Worm (Caenorhabditis elegans) whole organism, L1 larva: ENCODE results near the gene tsp-2.

Source experiments
- C16A3.4 ChIP-seq: fragments of 150-350 bp; optimal IDR thresholded peaks from 2 replicates; lab custom pipeline; 2014; ENCODE audit warnings: missing biosample characterization, missing genetic modification characterization
- Y116A8C.19 ChIP-seq: sonication (generic microtip); optimal IDR thresholded peaks from 2 replicates; lab custom pipeline; 2016; ENCODE audit warnings: missing compliant biosample characterization, missing genetic modification characterization, borderline replicate concordance
- alr-1 ChIP-seq: fragments of 200-800 bp; sonication (Bioruptor generic); optimal IDR thresholded peaks from 2 replicates; lab custom pipeline; 2018; ENCODE audit warnings: borderline replicate concordance, mild to moderate bottlenecking, missing genetic modification characterization, missing compliant biosample characterization
- aly-2 ChIP-seq: fragments of 150-350 bp; optimal IDR thresholded peaks from 2 replicates; lab custom pipeline; 2014; ENCODE audit warnings: missing biosample characterization, missing genetic modification characterization
- blmp-1 ChIP-seq: fragments of 150-350 bp; optimal IDR thresholded peaks from 2 replicates; lab custom pipeline; 2014; ENCODE audit warnings: missing biosample characterization, missing genetic modification characterization
- ceh-63 ChIP-seq: fragments of 200-800 bp; sonication (Bioruptor generic); optimal IDR thresholded peaks from 2 replicates; lab custom pipeline; 2018; ENCODE audit warnings: mild to moderate bottlenecking, missing genetic modification characterization, missing compliant biosample characterization
- ceh-88 ChIP-seq: fragments of 200-800 bp; sonication (Bioruptor generic); IDR thresholded peaks from 2 replicates; pipeline ENCODE4 v1.3.6; 2022; ENCODE audit warnings: missing genetic modification characterization, missing compliant biosample characterization
- ces-1 ChIP-seq: fragments of 150-350 bp; optimal IDR thresholded peaks from 2 replicates; lab custom pipeline; 2014; ENCODE audit warnings: missing biosample characterization, missing genetic modification reagents, missing genetic modification characterization
- dsc-1 ChIP-seq: sonication (generic microtip); optimal IDR thresholded peaks from 2 replicates; lab custom pipeline; 2016; ENCODE audit warnings: mild to moderate bottlenecking, missing genetic modification characterization, missing compliant biosample characterization
- efl-1 ChIP-seq, 4 experiments: fragments of 150-350 bp; optimal IDR thresholded peaks in 3 of 4; peaks in 1 of 4; 1 replicate in 1 of 4; 2 replicates in 3 of 4; lab custom pipeline; 2014; ENCODE audit warnings: missing biosample characterization in 2 of 4, missing genetic modification characterization in 2 of 4, missing genetic modification reagents in 2 of 4
- egl-13 ChIP-seq: sonication (generic microtip); optimal IDR thresholded peaks from 2 replicates; lab custom pipeline; 2016; ENCODE audit warnings: missing genotype, missing genetic modification reagents, missing genetic modification characterization, missing compliant biosample characterization
- fkh-10 ChIP-seq: sonication (generic microtip); optimal IDR thresholded peaks from 2 replicates; lab custom pipeline; 2017; ENCODE audit warnings: missing biosample characterization, missing genetic modification reagents, missing genetic modification characterization
- fkh-4 ChIP-seq: sonication (generic microtip); optimal IDR thresholded peaks from 2 replicates; lab custom pipeline; 2016; ENCODE audit warnings: missing compliant biosample characterization, missing genetic modification characterization, borderline replicate concordance
- fkh-8 ChIP-seq: sonication (generic microtip); optimal IDR thresholded peaks from 2 replicates; lab custom pipeline; 2016; ENCODE audit warnings: mild to moderate bottlenecking, missing genetic modification characterization, missing compliant biosample characterization
- fos-1 ChIP-seq: fragments of 150-350 bp; optimal IDR thresholded peaks from 2 replicates; lab custom pipeline; 2014; ENCODE audit warnings: missing biosample characterization, missing genetic modification characterization
- grh-1 ChIP-seq: fragments of 200-800 bp; sonication (Bioruptor generic); IDR thresholded peaks from 2 replicates; pipeline ENCODE4 v1.3.6; 2022; ENCODE audit warnings: missing genetic modification reagents, missing genetic modification characterization, missing compliant biosample characterization
- hlh-4 ChIP-seq: sonication (generic microtip); optimal IDR thresholded peaks from 2 replicates; lab custom pipeline; 2016; ENCODE audit warnings: mild to moderate bottlenecking, missing genetic modification characterization, missing compliant biosample characterization
- hpl-2 ChIP-seq: fragments of 150-350 bp; optimal IDR thresholded peaks from 2 replicates; lab custom pipeline; 2014; ENCODE audit warnings: missing biosample characterization, missing genetic modification reagents, missing genetic modification characterization
- irx-1 ChIP-seq: sonication (generic microtip); optimal IDR thresholded peaks from 2 replicates; lab custom pipeline; 2016; ENCODE audit warnings: missing genetic modification characterization, missing compliant biosample characterization
- isw-1 ChIP-seq: fragments of 200-800 bp; sonication (Bioruptor generic); IDR thresholded peaks from 2 replicates; pipeline ENCODE4 v1.3.6; 2022; ENCODE audit warnings: missing genetic modification characterization, missing compliant biosample characterization
- lin-13 ChIP-seq: fragments of 150-350 bp; optimal IDR thresholded peaks from 2 replicates; lab custom pipeline; 2014; ENCODE audit warnings: missing biosample characterization, missing genetic modification reagents, missing genetic modification characterization
- lin-35 ChIP-seq, 2 experiments: fragments of 150-350 bp; optimal IDR thresholded peaks; 2 replicates each; lab custom pipeline; 2014; ENCODE audit warnings: missing biosample characterization in 2 of 2, missing genetic modification characterization in 2 of 2, missing genetic modification reagents in 2 of 2
- lin-39 ChIP-seq: fragments of 150-350 bp; optimal IDR thresholded peaks from 2 replicates; lab custom pipeline; 2014; ENCODE audit warnings: missing biosample characterization, missing genetic modification reagents, missing genetic modification characterization
- mab-9 ChIP-seq: fragments of 200-800 bp; sonication (Bioruptor generic); IDR thresholded peaks from 2 replicates; pipeline ENCODE4 v1.3.6; 2022; ENCODE audit warnings: missing genetic modification reagents, missing genetic modification characterization, missing compliant biosample characterization
- mdl-1 ChIP-seq, 2 experiments: fragments of 150-350 bp; optimal IDR thresholded peaks; 2 replicates each; lab custom pipeline; 2014 to 2017; ENCODE audit warnings: missing biosample characterization in 2 of 2, missing genetic modification characterization in 2 of 2, inconsistent platforms in 1 of 2
- nhr-11 ChIP-seq: fragments of 150-350 bp; optimal IDR thresholded peaks from 2 replicates; lab custom pipeline; 2014; ENCODE audit warnings: missing biosample characterization, missing genetic modification characterization
- nhr-12 ChIP-seq: sonication (generic microtip); optimal IDR thresholded peaks from 2 replicates; lab custom pipeline; 2017; ENCODE audit warnings: missing biosample characterization, missing genetic modification characterization
- nhr-19 ChIP-seq: fragments of 200-800 bp; sonication (Bioruptor generic); conservative IDR thresholded peaks from 2 replicates; pipeline ENCODE4 v1.3.6; 2022; ENCODE audit warnings: missing genetic modification characterization, missing compliant biosample characterization
- nhr-28 ChIP-seq: fragments of 150-350 bp; optimal IDR thresholded peaks from 2 replicates; lab custom pipeline; 2014; ENCODE audit warnings: missing biosample characterization, missing genetic modification characterization
- nhr-47 ChIP-seq: sonication (generic microtip); optimal IDR thresholded peaks from 2 replicates; lab custom pipeline; 2016; ENCODE audit warnings: mild to moderate bottlenecking, missing genetic modification characterization, moderate library complexity, missing compliant biosample characterization
- nhr-71 ChIP-seq: sonication (generic microtip); optimal IDR thresholded peaks from 2 replicates; lab custom pipeline; 2016; ENCODE audit warnings: mild to moderate bottlenecking, missing genetic modification characterization, moderate library complexity, missing compliant biosample characterization
- nhr-76 ChIP-seq: sonication (generic microtip); optimal IDR thresholded peaks from 2 replicates; lab custom pipeline; 2017; ENCODE audit warnings: missing biosample characterization, missing genetic modification characterization
- nhr-77 ChIP-seq: fragments of 150-350 bp; optimal IDR thresholded peaks from 2 replicates; lab custom pipeline; 2014; ENCODE audit warnings: missing biosample characterization, missing genetic modification characterization
- nhr-84 ChIP-seq: sonication (generic microtip); optimal IDR thresholded peaks from 2 replicates; lab custom pipeline; 2017; ENCODE audit warnings: missing biosample characterization, missing genetic modification characterization
- nhr-85 ChIP-seq: sonication (generic microtip); peaks from one replicate; lab custom pipeline; 2016; ENCODE audit warnings: missing genetic modification characterization, inconsistent platforms, missing compliant biosample characterization
- nhr-90 ChIP-seq: sonication (generic microtip); optimal IDR thresholded peaks from 2 replicates; lab custom pipeline; 2016; ENCODE audit warnings: mild to moderate bottlenecking, missing genetic modification characterization, missing compliant biosample characterization; ENCODE audit not compliant: poor library complexity
- pag-3 ChIP-seq: sonication (generic microtip); optimal IDR thresholded peaks from 2 replicates; lab custom pipeline; 2017; ENCODE audit warnings: missing genetic modification characterization, mild to moderate bottlenecking, missing compliant biosample characterization, antibody characterized with exemption, borderline replicate concordance; ENCODE audit not compliant: insufficient read depth
- pax-3 ChIP-seq: fragments of 200-800 bp; sonication (Bioruptor generic); optimal IDR thresholded peaks from 2 replicates; lab custom pipeline; 2018; ENCODE audit warnings: mild to moderate bottlenecking, missing genetic modification characterization, moderate library complexity, missing compliant biosample characterization
- pqm-1 ChIP-seq: sonication (generic microtip); optimal IDR thresholded peaks from 3 replicates; lab custom pipeline; 2017; ENCODE audit warnings: missing biosample characterization, missing genetic modification characterization
- rnt-1 ChIP-seq: sonication (generic microtip); optimal IDR thresholded peaks from 2 replicates; lab custom pipeline; 2016; ENCODE audit warnings: mild to moderate bottlenecking, missing genetic modification characterization, moderate library complexity, missing compliant biosample characterization
- skn-1 ChIP-seq: fragments of 150-350 bp; optimal IDR thresholded peaks from 2 replicates; lab custom pipeline; 2014; ENCODE audit warnings: missing biosample characterization, missing genetic modification characterization
- snpc-4 ChIP-seq: fragments of 150-350 bp; optimal IDR thresholded peaks from 2 replicates; lab custom pipeline; 2014; ENCODE audit warnings: missing biosample characterization, missing genetic modification characterization
- unc-130 ChIP-seq: fragments of 150-350 bp; optimal IDR thresholded peaks from 2 replicates; lab custom pipeline; 2017; ENCODE audit warnings: missing biosample characterization, missing genetic modification characterization, inconsistent platforms
- unc-30 ChIP-seq: sonication (generic microtip); optimal IDR thresholded peaks from 2 replicates; lab custom pipeline; 2017; ENCODE audit warnings: missing biosample characterization, missing genetic modification characterization
- unc-86 ChIP-seq: sonication (generic microtip); optimal IDR thresholded peaks from 2 replicates; lab custom pipeline; 2016; ENCODE audit warnings: missing genetic modification characterization, missing compliant biosample characterization
- ztf-11 ChIP-seq, 2 experiments: sonication (generic microtip); optimal IDR thresholded peaks; 2 replicates each; lab custom pipeline; 2016 to 2017; ENCODE audit warnings: missing genetic modification characterization in 2 of 2, missing biosample characterization in 1 of 2, missing compliant biosample characterization in 1 of 2

Gene tsp-2

DNA sequence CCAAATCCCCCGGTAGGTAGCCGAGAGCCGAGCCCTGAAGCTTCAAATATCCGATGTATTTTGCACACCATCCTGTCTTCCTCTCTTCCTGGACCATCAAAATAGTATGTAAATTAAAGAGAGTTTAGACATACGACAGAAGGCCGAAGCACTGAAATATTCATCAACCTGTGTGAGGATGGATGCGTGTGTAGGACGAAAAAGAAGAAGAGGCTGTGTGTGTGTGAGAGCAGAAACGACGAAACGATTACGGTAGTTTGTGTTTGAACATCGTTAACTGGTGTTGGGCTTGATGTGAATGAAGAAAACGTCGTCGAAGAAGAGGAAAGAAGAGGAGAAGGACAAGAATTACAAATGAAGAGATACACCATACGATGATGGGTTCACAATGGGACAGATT lies 26.2 kb downstream of the tsp-2 start (continued):
- TF ChIP-seq ceh-88 (GFP tag; lab: Robert Waterston, UW): no peak

DNA sequence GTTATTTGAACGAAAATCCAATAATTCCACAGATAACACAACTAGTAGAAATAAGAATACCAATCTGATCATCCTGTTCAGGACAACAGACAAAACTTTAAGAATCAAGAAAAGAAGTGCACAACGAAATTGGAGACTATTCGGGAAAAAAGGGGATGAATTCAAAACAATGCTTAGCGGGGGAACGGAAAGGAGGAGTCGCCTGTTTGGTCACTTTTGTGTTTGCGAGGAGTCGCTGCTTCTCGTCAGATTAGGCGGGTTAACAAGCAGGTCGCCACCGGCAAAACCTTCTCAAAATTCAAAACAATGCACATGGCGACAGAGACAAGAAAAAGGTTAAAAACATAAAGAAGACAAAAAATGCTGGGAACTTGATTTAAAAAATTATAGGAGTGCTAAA lies 28.0 kb downstream of the tsp-2 start, which contains the start of gene C30A5.10:
C30A5.10 (minus strand) TSS at position 101 of the 400 bp plus-strand sequence.
- TF ChIP-seq egl-13: no peak

DNA sequence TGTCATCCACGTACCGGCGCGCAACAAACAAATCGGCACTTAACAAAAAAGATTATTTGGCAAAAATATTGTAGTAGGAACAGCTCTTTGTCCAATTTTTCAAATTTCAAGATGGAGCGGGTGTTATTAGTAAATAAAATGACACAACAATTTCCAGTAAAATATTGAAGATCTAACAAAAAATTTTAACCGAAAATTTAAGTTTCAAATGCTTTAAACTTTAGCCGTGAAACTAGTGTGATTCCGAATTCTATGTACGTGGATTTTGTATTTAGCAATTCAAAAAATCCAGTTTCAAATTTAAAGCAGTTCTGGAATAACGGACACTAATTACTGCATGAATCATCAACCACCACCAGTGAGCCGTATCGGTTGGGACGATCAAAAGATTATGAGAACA lies 35.0 kb downstream of the tsp-2 start, which contains the start of gene snb-5:
snb-5 (plus strand) TSS at position 301 of the 400 bp plus-strand sequence.
- TF ChIP-seq skn-1 (tag; lab: Kevin White, UChicago): no peak
- no peak for TF ChIP-seq blmp-1 (tag; lab: Kevin White, UChicago)

DNA sequence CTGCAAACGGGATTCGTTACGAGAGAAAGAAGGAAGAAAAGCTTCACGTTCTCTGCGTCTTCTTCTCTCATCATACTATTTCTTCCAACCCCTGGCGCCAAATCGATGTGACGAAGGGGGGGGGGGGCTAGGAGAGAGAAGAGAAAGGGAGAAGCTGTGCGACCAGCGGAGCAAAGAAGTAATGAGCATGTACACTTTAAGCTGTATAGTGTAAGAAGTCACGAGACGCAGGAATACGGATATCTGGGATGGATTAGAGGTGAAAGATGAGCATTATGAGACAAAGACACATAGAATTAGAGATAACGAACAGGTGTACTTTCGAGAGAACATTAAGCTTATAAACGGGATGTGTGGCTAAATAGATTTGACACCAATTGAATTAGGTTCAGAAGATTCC lies 36.0 kb downstream of the tsp-2 start:
- TF ChIP-seq pax-3 (tag; lab: Kevin White, UChicago): peak; percentile 42
- TF ChIP-seq hpl-2 (GFP tag; lab: Kevin White, UChicago): no peak
- no peak for TF ChIP-seq hlh-4 (tag; lab: Kevin White, UChicago)
- no peak for TF ChIP-seq mdl-1 (tag; optimal IDR thresholded peaks at IDR 0.05; lab: Kevin White, UChicago)
- no peak for TF ChIP-seq lin-39 (tag; lab: Kevin White, UChicago)
- no peak for TF ChIP-seq nhr-84 (tag; lab: Kevin White, UChicago)
- TF ChIP-seq isw-1 (GFP tag; lab: Robert Waterston, UW): peak; percentile 31
- TF ChIP-seq rnt-1: peak; percentile 45
- no peak for TF ChIP-seq snpc-4
- TF ChIP-seq nhr-47 (tag; lab: Kevin White, UChicago): no peak
- TF ChIP-seq nhr-71 (tag; lab: Kevin White, UChicago): peak; percentile 76
- no peak for TF ChIP-seq irx-1 (tag; lab: Kevin White, UChicago)
- no peak for TF ChIP-seq ztf-11 (tag; optimal IDR thresholded peaks at IDR 0.05; lab: Kevin White, UChicago)
- TF ChIP-seq lin-13 (GFP tag; lab: Kevin White, UChicago): no peak
- TF ChIP-seq efl-1 (optimal IDR thresholded peaks at IDR 0.05; lab: Kevin White, UChicago): peak; percentile 46 to 48
- peak; percentile 38 to 86 for TF ChIP-seq efl-1 (GFP tag; optimal IDR thresholded peaks at IDR 0.05 in 1 of 2; lab: Kevin White, UChicago)
- TF ChIP-seq unc-86: peak; percentile 60
- no peak for TF ChIP-seq ceh-63 (GFP tag; lab: Kevin White, UChicago)
- TF ChIP-seq nhr-11 (tag; lab: Kevin White, UChicago): no peak
- TF ChIP-seq nhr-85: no peak
- TF ChIP-seq pqm-1 (tag; lab: Kevin White, UChicago): no peak
- no peak for TF ChIP-seq aly-2 (tag; lab: Kevin White, UChicago)
- TF ChIP-seq pag-3: no peak
- TF ChIP-seq nhr-28 (tag; lab: Kevin White, UChicago): no peak
- no peak for TF ChIP-seq nhr-90
- TF ChIP-seq fos-1 (tag; lab: Kevin White, UChicago): no peak
- TF ChIP-seq nhr-77 (tag; lab: Kevin White, UChicago): no peak
- no peak for TF ChIP-seq mab-9 (GFP tag; lab: Robert Waterston, UW)
- TF ChIP-seq fkh-4 (tag; lab: Kevin White, UChicago): no peak
- TF ChIP-seq nhr-19: peak; percentile 49
- TF ChIP-seq unc-30: no peak
- peak; percentile 42 for TF ChIP-seq skn-1 (tag; lab: Kevin White, UChicago)
- no peak for TF ChIP-seq grh-1 (GFP tag; lab: Robert Waterston, UW)
- peak; percentile 30 for TF ChIP-seq fkh-10
- TF ChIP-seq lin-35 (GFP tag; optimal IDR thresholded peaks at IDR 0.05; lab: Kevin White, UChicago): peak in 1 of 2 experiments; percentile 51
- no peak for TF ChIP-seq nhr-12 (tag; lab: Kevin White, UChicago)
- TF ChIP-seq alr-1 (tag; lab: Kevin White, UChicago): no peak
- no peak for TF ChIP-seq unc-130
- TF ChIP-seq fkh-8 (tag; lab: Kevin White, UChicago): peak; percentile 79
- peak; percentile 76 for TF ChIP-seq dsc-1
- no peak for TF ChIP-seq C16A3.4 (tag; lab: Kevin White, UChicago)
- TF ChIP-seq ces-1: no peak
- no peak for TF ChIP-seq nhr-76 (tag; lab: Kevin White, UChicago)
- TF ChIP-seq Y116A8C.19: no peak
- TF ChIP-seq blmp-1 (tag; lab: Kevin White, UChicago): no peak
